Worm (Caenorhabditis elegans) whole organism, late embryonic: ENCODE measurements around the gene cab-1.
A peak's percentile ranks its signal among the peaks of the same experiment; 100 is the strongest.

Experiments
- C38D4.7 ChIP-seq: fragments of 200-800 bp; sonication (Bioruptor generic); optimal IDR thresholded peaks from 2 replicates; lab custom pipeline; 2018; ENCODE audit warnings: mild to moderate bottlenecking, missing genetic modification characterization, moderate library complexity, missing compliant biosample characterization
- F13H6.1 ChIP-seq: sonication (generic microtip); optimal IDR thresholded peaks from 2 replicates; lab custom pipeline; 2016; ENCODE audit warnings: missing genetic modification characterization, missing compliant biosample characterization
- K02D7.2 ChIP-seq: sonication (generic microtip); optimal IDR thresholded peaks from 2 replicates; lab custom pipeline; 2017; ENCODE audit warnings: mild to moderate bottlenecking, missing genetic modification characterization, missing compliant biosample characterization
- T23F11.4 ChIP-seq: fragments of 200-800 bp; sonication (Bioruptor generic); optimal IDR thresholded peaks from 2 replicates; lab custom pipeline; 2018; ENCODE audit warnings: mild to moderate bottlenecking, missing genetic modification characterization, missing compliant biosample characterization
- ahr-1 ChIP-seq: sonication (generic microtip); optimal IDR thresholded peaks from 2 replicates; lab custom pipeline; 2016; ENCODE audit warnings: missing genetic modification characterization, missing compliant biosample characterization
- ama-1 ChIP-seq: fragments of 150-350 bp; optimal IDR thresholded peaks from 2 replicates; lab custom pipeline; 2014
- ceh-14 ChIP-seq: sonication (generic microtip); optimal IDR thresholded peaks from 2 replicates; lab custom pipeline; 2016; ENCODE audit warnings: missing genotype, missing genetic modification characterization, missing compliant biosample characterization
- ceh-18 ChIP-seq: sonication (generic microtip); optimal IDR thresholded peaks from 2 replicates; lab custom pipeline; 2016; ENCODE audit warnings: missing genetic modification characterization, missing compliant biosample characterization
- ceh-24 ChIP-seq: sonication (generic microtip); optimal IDR thresholded peaks from 2 replicates; lab custom pipeline; 2016; ENCODE audit warnings: mild to moderate bottlenecking, missing genetic modification characterization, missing compliant biosample characterization
- ceh-31 ChIP-seq: sonication (generic microtip); optimal IDR thresholded peaks from 2 replicates; lab custom pipeline; 2016; ENCODE audit warnings: missing genetic modification characterization, missing compliant biosample characterization
- ceh-45 ChIP-seq: fragments of 200-800 bp; sonication (Bioruptor generic); IDR thresholded peaks from 2 replicates; pipeline ENCODE4 v1.3.6; 2022; ENCODE audit warnings: missing genetic modification reagents, missing genetic modification characterization, missing compliant biosample characterization
- ceh-48 ChIP-seq: sonication (generic microtip); optimal IDR thresholded peaks from 2 replicates; lab custom pipeline; 2016; ENCODE audit warnings: missing genetic modification characterization, inconsistent platforms, missing compliant biosample characterization
- che-1 ChIP-seq: sonication (generic microtip); optimal IDR thresholded peaks from 2 replicates; lab custom pipeline; 2016; ENCODE audit warnings: mild to moderate bottlenecking, missing genetic modification characterization, missing compliant biosample characterization
- dve-1 ChIP-seq: sonication (generic microtip); optimal IDR thresholded peaks from 2 replicates; lab custom pipeline; 2017; ENCODE audit warnings: antibody characterized with exemption, mild to moderate bottlenecking, missing genetic modification characterization, missing compliant biosample characterization
- elt-4 ChIP-seq: sonication (generic microtip); optimal IDR thresholded peaks from 2 replicates; lab custom pipeline; 2016; ENCODE audit warnings: missing genetic modification characterization, missing compliant biosample characterization
- fax-1 ChIP-seq: sonication (generic microtip); optimal IDR thresholded peaks from 2 replicates; lab custom pipeline; 2016; ENCODE audit warnings: missing genotype, missing genetic modification characterization, missing compliant biosample characterization
- gmeb-2 ChIP-seq: sonication (generic microtip); optimal IDR thresholded peaks from 2 replicates; lab custom pipeline; 2016; ENCODE audit warnings: missing genetic modification characterization, inconsistent platforms, missing compliant biosample characterization
- hlh-13 ChIP-seq: fragments of 200-800 bp; sonication (Bioruptor generic); optimal IDR thresholded peaks from 2 replicates; lab custom pipeline; 2018; ENCODE audit warnings: mild to moderate bottlenecking, missing genetic modification characterization, missing compliant biosample characterization
- hlh-6 ChIP-seq: sonication (generic microtip); optimal IDR thresholded peaks from 2 replicates; lab custom pipeline; 2016; ENCODE audit warnings: missing genotype, missing genetic modification characterization, missing compliant biosample characterization
- lim-6 ChIP-seq: sonication (generic microtip); optimal IDR thresholded peaks from 2 replicates; lab custom pipeline; 2016; ENCODE audit warnings: missing genetic modification characterization, missing compliant biosample characterization
- madf-2 ChIP-seq: sonication (generic microtip); optimal IDR thresholded peaks from 2 replicates; lab custom pipeline; 2017; ENCODE audit warnings: missing genetic modification characterization, missing compliant biosample characterization
- mec-3 ChIP-seq: sonication (generic microtip); optimal IDR thresholded peaks from 2 replicates; lab custom pipeline; 2016; ENCODE audit warnings: borderline replicate concordance, missing genetic modification characterization, missing compliant biosample characterization
- nfya-1 ChIP-seq: sonication (generic microtip); optimal IDR thresholded peaks from 2 replicates; lab custom pipeline; 2017; ENCODE audit warnings: missing genetic modification characterization, mild to moderate bottlenecking, missing compliant biosample characterization, antibody characterized with exemption, moderate library complexity
- npax-4 ChIP-seq: sonication (generic microtip); optimal IDR thresholded peaks from 2 replicates; lab custom pipeline; 2016; ENCODE audit warnings: missing genetic modification characterization, missing compliant biosample characterization
- pha-2 ChIP-seq: sonication (generic microtip); optimal IDR thresholded peaks from 2 replicates; lab custom pipeline; 2017; ENCODE audit warnings: mild to moderate bottlenecking, missing genetic modification characterization, missing compliant biosample characterization
- pha-4 ChIP-seq: fragments of 150-350 bp; optimal IDR thresholded peaks from 2 replicates; lab custom pipeline; 2018; ENCODE audit warnings: missing biosample characterization, missing genetic modification reagents, missing genetic modification characterization
- ref-2 ChIP-seq: sonication (generic microtip); optimal IDR thresholded peaks from 2 replicates; lab custom pipeline; 2016; ENCODE audit warnings: missing genetic modification characterization, missing compliant biosample characterization
- sdc-2 ChIP-seq: sonication (generic microtip); optimal IDR thresholded peaks from 2 replicates; lab custom pipeline; 2016; ENCODE audit warnings: missing genotype, missing genetic modification characterization, missing compliant biosample characterization
- sox-4 ChIP-seq: sonication (generic microtip); optimal IDR thresholded peaks from 2 replicates; lab custom pipeline; 2017; ENCODE audit warnings: mild to moderate bottlenecking, missing genetic modification characterization, inconsistent platforms, missing compliant biosample characterization
- syd-9 ChIP-seq: sonication (generic microtip); optimal IDR thresholded peaks from 2 replicates; lab custom pipeline; 2016; ENCODE audit warnings: mild to moderate bottlenecking, missing genetic modification characterization, moderate library complexity, missing compliant biosample characterization
- unc-42 ChIP-seq: sonication (generic microtip); optimal IDR thresholded peaks from 2 replicates; lab custom pipeline; 2016; ENCODE audit warnings: missing genotype, missing genetic modification characterization, missing compliant biosample characterization
- unc-55 ChIP-seq: sonication (generic microtip); optimal IDR thresholded peaks from 2 replicates; lab custom pipeline; 2017; ENCODE audit warnings: missing biosample characterization, missing genetic modification reagents, missing genetic modification characterization
- zip-5 ChIP-seq: sonication (generic microtip); optimal IDR thresholded peaks from 2 replicates; lab custom pipeline; 2016; ENCODE audit warnings: missing genetic modification characterization, missing compliant biosample characterization

The cab-1 gene

ce11 chrX:12201840-12202239 is 10.9 kb downstream of the cab-1 start:
- TF ChIP-seq ceh-18 (tag; lab: Kevin White, UChicago) (no peak), unc-55 (GFP tag; lab: Kevin White, UChicago) (no peak), madf-2 (tag; lab: Kevin White, UChicago) (no peak), lim-6 (tag; lab: Kevin White, UChicago) (no peak), elt-4 (no peak), C38D4.7 (no peak), ceh-45 (GFP tag; lab: Robert Waterston, UW) (no peak), ceh-31 (tag; lab: Kevin White, UChicago) (no peak), ref-2 (tag; lab: Kevin White, UChicago) (no peak), dve-1 (tag; lab: Kevin White, UChicago) (no peak), K02D7.2 (tag; lab: Kevin White, UChicago) (no peak), ahr-1 (tag; lab: Kevin White, UChicago) (no peak), hlh-6 (no peak), mec-3 (tag; lab: Kevin White, UChicago) (no peak), pha-2 (tag; lab: Kevin White, UChicago) (no peak), npax-4 (tag; lab: Kevin White, UChicago) (no peak), sox-4 (tag; lab: Kevin White, UChicago) (no peak)
- TF ChIP-seq, all 69 proteins: peak for 0

- TF ChIP-seq unc-55 (GFP tag; lab: Kevin White, UChicago) (no peak), syd-9 (no peak), fax-1 (tag; lab: Kevin White, UChicago) (no peak), ama-1 (lab: Kevin White, UChicago) (no peak), gmeb-2 (tag; lab: Kevin White, UChicago) (no peak), T23F11.4 (GFP tag; lab: Kevin White, UChicago) (no peak), ceh-14 (no peak), hlh-13 (GFP tag; lab: Kevin White, UChicago) (no peak), ceh-48 (no peak), pha-4 (tag; lab: Kevin White, UChicago) (no peak), ceh-24 (tag; lab: Kevin White, UChicago) (no peak), ahr-1 (tag; lab: Kevin White, UChicago) (no peak)
Measured at ce11 chrX:12201435-12201834, 11.3 kb downstream of the cab-1 start.

ce11 chrX:12200577-12200976 is 12.1 kb downstream of the cab-1 start:
- TF ChIP-seq dve-1 (tag; lab: Kevin White, UChicago) (no peak), che-1 (tag; lab: Kevin White, UChicago) (no peak), zip-5 (tag; lab: Kevin White, UChicago) (no peak), F13H6.1 (tag; lab: Kevin White, UChicago) (no peak), mec-3 (tag; lab: Kevin White, UChicago) (no peak), ama-1 (lab: Kevin White, UChicago) (no peak), ahr-1 (tag; lab: Kevin White, UChicago) (no peak), nfya-1 (tag; lab: Kevin White, UChicago) (no peak), gmeb-2 (tag; lab: Kevin White, UChicago) (no peak)

- no peak for TF ChIP-seq madf-2 (tag; lab: Kevin White, UChicago)
- no peak for TF ChIP-seq hlh-13 (GFP tag; lab: Kevin White, UChicago)
- peak; percentile 22 for TF ChIP-seq unc-42 (tag; lab: Kevin White, UChicago)
Measured at ce11 chrX:12198298-12198697, 14.4 kb downstream of the cab-1 start.

ce11 chrX:12197367-12197766 is 15.3 kb downstream of the cab-1 start:
- no peak for TF ChIP-seq ceh-24 (tag; lab: Kevin White, UChicago)
- TF ChIP-seq sdc-2 (tag; lab: Kevin White, UChicago), result no peak
- no peak for TF ChIP-seq che-1 (tag; lab: Kevin White, UChicago)
- no peak for TF ChIP-seq pha-2 (tag; lab: Kevin White, UChicago)
